Worm (Caenorhabditis elegans) whole organism, late embryonic: ENCODE data around the gene M163.22.

Source experiments
- C38D4.7 ChIP-seq: fragments of 200-800 bp; sonication (Bioruptor generic); optimal IDR thresholded peaks from 2 replicates; lab custom pipeline; 2018; ENCODE audit warnings: mild to moderate bottlenecking, missing genetic modification characterization, moderate library complexity, missing compliant biosample characterization
- F13H6.1 ChIP-seq: sonication (generic microtip); optimal IDR thresholded peaks from 2 replicates; lab custom pipeline; 2016; ENCODE audit warnings: missing genetic modification characterization, missing compliant biosample characterization
- T23F11.4 ChIP-seq: fragments of 200-800 bp; sonication (Bioruptor generic); optimal IDR thresholded peaks from 2 replicates; lab custom pipeline; 2018; ENCODE audit warnings: mild to moderate bottlenecking, missing genetic modification characterization, missing compliant biosample characterization
- Y22D7AL.16 ChIP-seq: sonication (generic microtip); optimal IDR thresholded peaks from 2 replicates; lab custom pipeline; 2016; ENCODE audit warnings: missing genetic modification characterization, missing compliant biosample characterization
- ahr-1 ChIP-seq: sonication (generic microtip); optimal IDR thresholded peaks from 2 replicates; lab custom pipeline; 2016; ENCODE audit warnings: missing genetic modification characterization, missing compliant biosample characterization
- ceh-14 ChIP-seq: sonication (generic microtip); optimal IDR thresholded peaks from 2 replicates; lab custom pipeline; 2016; ENCODE audit warnings: missing genotype, missing genetic modification characterization, missing compliant biosample characterization
- ceh-18 ChIP-seq: sonication (generic microtip); optimal IDR thresholded peaks from 2 replicates; lab custom pipeline; 2016; ENCODE audit warnings: missing genetic modification characterization, missing compliant biosample characterization
- ceh-19 ChIP-seq: fragments of 200-800 bp; sonication (Bioruptor generic); optimal IDR thresholded peaks from 2 replicates; lab custom pipeline; 2018; ENCODE audit warnings: mild to moderate bottlenecking, missing genetic modification characterization, missing compliant biosample characterization
- ceh-2 ChIP-seq: sonication (generic microtip); optimal IDR thresholded peaks from 2 replicates; lab custom pipeline; 2016; ENCODE audit warnings: missing genotype, missing genetic modification characterization, missing compliant biosample characterization
- ceh-30 ChIP-seq: fragments of 150-350 bp; optimal IDR thresholded peaks from 2 replicates; lab custom pipeline; 2014; ENCODE audit warnings: missing biosample characterization, missing genetic modification characterization
- ceh-31 ChIP-seq: sonication (generic microtip); optimal IDR thresholded peaks from 2 replicates; lab custom pipeline; 2016; ENCODE audit warnings: missing genetic modification characterization, missing compliant biosample characterization
- ceh-34 ChIP-seq: sonication (generic microtip); optimal IDR thresholded peaks from 2 replicates; lab custom pipeline; 2016; ENCODE audit warnings: mild to moderate bottlenecking, missing genetic modification characterization, missing compliant biosample characterization
- ceh-45 ChIP-seq: fragments of 200-800 bp; sonication (Bioruptor generic); IDR thresholded peaks from 2 replicates; pipeline ENCODE4 v1.3.6; 2022; ENCODE audit warnings: missing genetic modification reagents, missing genetic modification characterization, missing compliant biosample characterization
- ceh-9 ChIP-seq: sonication (generic microtip); optimal IDR thresholded peaks from 2 replicates; lab custom pipeline; 2016; ENCODE audit warnings: mild to moderate bottlenecking, missing genetic modification characterization, inconsistent platforms, missing compliant biosample characterization
- che-1 ChIP-seq: sonication (generic microtip); optimal IDR thresholded peaks from 2 replicates; lab custom pipeline; 2016; ENCODE audit warnings: mild to moderate bottlenecking, missing genetic modification characterization, missing compliant biosample characterization
- dve-1 ChIP-seq: sonication (generic microtip); optimal IDR thresholded peaks from 2 replicates; lab custom pipeline; 2017; ENCODE audit warnings: antibody characterized with exemption, mild to moderate bottlenecking, missing genetic modification characterization, missing compliant biosample characterization
- elt-2 ChIP-seq: sonication (generic microtip); optimal IDR thresholded peaks from 2 replicates; lab custom pipeline; 2016; ENCODE audit warnings: missing genetic modification reagents, missing genetic modification characterization, missing compliant biosample characterization
- elt-4 ChIP-seq: sonication (generic microtip); optimal IDR thresholded peaks from 2 replicates; lab custom pipeline; 2016; ENCODE audit warnings: missing genetic modification characterization, missing compliant biosample characterization
- fkh-10 ChIP-seq: fragments of 150-350 bp; optimal IDR thresholded peaks from 2 replicates; lab custom pipeline; 2014; ENCODE audit warnings: missing biosample characterization, missing genetic modification reagents, missing genetic modification characterization
- fkh-6 ChIP-seq: sonication (generic microtip); optimal IDR thresholded peaks from 2 replicates; lab custom pipeline; 2016; ENCODE audit warnings: missing genetic modification characterization, missing compliant biosample characterization
- hlh-15 ChIP-seq: sonication (generic microtip); optimal IDR thresholded peaks from 2 replicates; lab custom pipeline; 2016; ENCODE audit warnings: missing genetic modification characterization, missing compliant biosample characterization
- hlh-30 ChIP-seq: sonication (generic microtip); optimal IDR thresholded peaks from 2 replicates; lab custom pipeline; 2017; ENCODE audit warnings: antibody characterized with exemption, missing genetic modification characterization, missing compliant biosample characterization; ENCODE audit not compliant: insufficient read depth
- madf-2 ChIP-seq: sonication (generic microtip); optimal IDR thresholded peaks from 2 replicates; lab custom pipeline; 2017; ENCODE audit warnings: missing genetic modification characterization, missing compliant biosample characterization
- mec-3 ChIP-seq: sonication (generic microtip); optimal IDR thresholded peaks from 2 replicates; lab custom pipeline; 2016; ENCODE audit warnings: borderline replicate concordance, missing genetic modification characterization, missing compliant biosample characterization
- nfya-1 ChIP-seq: sonication (generic microtip); optimal IDR thresholded peaks from 2 replicates; lab custom pipeline; 2017; ENCODE audit warnings: missing genetic modification characterization, mild to moderate bottlenecking, missing compliant biosample characterization, antibody characterized with exemption, moderate library complexity
- nhr-11 ChIP-seq: fragments of 150-350 bp; optimal IDR thresholded peaks from 2 replicates; lab custom pipeline; 2014; ENCODE audit warnings: missing biosample characterization, missing genetic modification characterization
- nhr-232 ChIP-seq: sonication (generic microtip); optimal IDR thresholded peaks from 2 replicates; lab custom pipeline; 2016; ENCODE audit warnings: missing genetic modification characterization, missing compliant biosample characterization
- pag-3 ChIP-seq: sonication (generic microtip); optimal IDR thresholded peaks from 2 replicates; lab custom pipeline; 2016; ENCODE audit warnings: missing compliant biosample characterization, missing genetic modification characterization, borderline replicate concordance
- pha-2 ChIP-seq: sonication (generic microtip); optimal IDR thresholded peaks from 2 replicates; lab custom pipeline; 2017; ENCODE audit warnings: mild to moderate bottlenecking, missing genetic modification characterization, missing compliant biosample characterization
- pqm-1 ChIP-seq: sonication (generic microtip); optimal IDR thresholded peaks from 2 replicates; lab custom pipeline; 2016; ENCODE audit warnings: missing genetic modification characterization, missing compliant biosample characterization
- pros-1 ChIP-seq: fragments of 150-350 bp; optimal IDR thresholded peaks from 2 replicates; lab custom pipeline; 2014; ENCODE audit warnings: missing biosample characterization, missing genetic modification reagents, missing genetic modification characterization
- ref-2 ChIP-seq: sonication (generic microtip); optimal IDR thresholded peaks from 2 replicates; lab custom pipeline; 2016; ENCODE audit warnings: missing genetic modification characterization, missing compliant biosample characterization
- rnt-1 ChIP-seq: sonication (generic microtip); optimal IDR thresholded peaks from 2 replicates; lab custom pipeline; 2016; ENCODE audit warnings: missing genetic modification characterization, missing compliant biosample characterization
- sox-2 ChIP-seq: fragments of 200-800 bp; sonication (Bioruptor generic); IDR thresholded peaks from 2 replicates; pipeline ENCODE4 v1.3.6; 2022; ENCODE audit warnings: missing genetic modification reagents, missing genetic modification characterization, missing compliant biosample characterization
- sox-4 ChIP-seq: sonication (generic microtip); optimal IDR thresholded peaks from 2 replicates; lab custom pipeline; 2017; ENCODE audit warnings: mild to moderate bottlenecking, missing genetic modification characterization, inconsistent platforms, missing compliant biosample characterization
- syd-9 ChIP-seq: sonication (generic microtip); optimal IDR thresholded peaks from 2 replicates; lab custom pipeline; 2016; ENCODE audit warnings: mild to moderate bottlenecking, missing genetic modification characterization, moderate library complexity, missing compliant biosample characterization
- tbx-2 ChIP-seq: sonication (generic microtip); optimal IDR thresholded peaks from 2 replicates; lab custom pipeline; 2016; ENCODE audit warnings: missing genetic modification characterization, missing compliant biosample characterization
- tbx-7 ChIP-seq: sonication (generic microtip); optimal IDR thresholded peaks from 2 replicates; lab custom pipeline; 2016; ENCODE audit warnings: missing genotype, missing genetic modification characterization, missing compliant biosample characterization
- unc-55 ChIP-seq: sonication (generic microtip); optimal IDR thresholded peaks from 2 replicates; lab custom pipeline; 2017; ENCODE audit warnings: missing biosample characterization, missing genetic modification reagents, missing genetic modification characterization
- unc-86 ChIP-seq: sonication (generic microtip); optimal IDR thresholded peaks from 2 replicates; lab custom pipeline; 2016; ENCODE audit warnings: missing genetic modification characterization, missing compliant biosample characterization
- zip-5 ChIP-seq: sonication (generic microtip); optimal IDR thresholded peaks from 2 replicates; lab custom pipeline; 2016; ENCODE audit warnings: missing genetic modification characterization, missing compliant biosample characterization
- ztf-16 ChIP-seq: sonication (generic microtip); optimal IDR thresholded peaks from 2 replicates; lab custom pipeline; 2017; ENCODE audit warnings: missing genetic modification characterization, missing compliant biosample characterization

The M163.22 gene

ce11 chrX:14465593-14465992 lies at the start of gene M163.22:
Gene M163.22 (plus strand): TSS chrX:14465893.
- TF ChIP-seq mec-3 (tag; lab: Kevin White, UChicago) (no peak), nhr-11 (no peak), pha-2 (tag; lab: Kevin White, UChicago) (no peak), hlh-30 (no peak), ceh-31 (tag; lab: Kevin White, UChicago) (no peak), ceh-45 (GFP tag; lab: Robert Waterston, UW) (no peak), T23F11.4 (GFP tag; lab: Kevin White, UChicago) (no peak), C38D4.7 (GFP tag; lab: Kevin White, UChicago) (no peak), ceh-14 (tag; lab: Kevin White, UChicago) (no peak), ref-2 (tag; lab: Kevin White, UChicago) (no peak), madf-2 (no peak), ztf-16 (tag; lab: Kevin White, UChicago) (no peak), sox-2 (GFP tag; lab: Robert Waterston, UW) (no peak), ceh-18 (tag; lab: Kevin White, UChicago) (no peak), fkh-10 (no peak), F13H6.1 (no peak)

DNA sequence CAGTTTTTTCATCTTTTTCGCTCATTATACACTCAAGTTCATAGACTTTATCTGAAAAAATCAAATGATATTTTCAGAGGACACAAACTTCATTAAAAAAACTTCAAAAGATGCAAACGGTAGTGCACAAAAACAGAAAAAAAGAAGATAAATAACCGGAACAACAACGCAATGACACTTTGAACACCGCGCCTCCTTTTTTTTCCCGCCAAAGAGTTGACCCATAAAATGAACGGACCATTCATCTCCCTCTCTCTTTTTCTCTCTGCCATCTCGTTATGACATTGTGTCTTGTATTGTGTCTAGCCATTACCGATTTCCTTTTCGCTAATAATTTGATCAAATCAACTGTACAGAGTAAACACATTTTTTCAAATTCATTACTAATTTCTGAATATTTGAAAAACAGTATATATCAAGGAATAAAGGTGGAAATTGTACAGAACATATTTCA lies 44.1 kb upstream of the M163.22 start, which contains the start of gene F23D12.2:
F23D12.2 (minus strand) TSS at position 51 of the 454 bp plus-strand sequence.
- TF ChIP-seq ceh-19 (GFP tag; lab: Kevin White, UChicago) (no peak), che-1 (tag; lab: Kevin White, UChicago) (no peak)

DNA sequence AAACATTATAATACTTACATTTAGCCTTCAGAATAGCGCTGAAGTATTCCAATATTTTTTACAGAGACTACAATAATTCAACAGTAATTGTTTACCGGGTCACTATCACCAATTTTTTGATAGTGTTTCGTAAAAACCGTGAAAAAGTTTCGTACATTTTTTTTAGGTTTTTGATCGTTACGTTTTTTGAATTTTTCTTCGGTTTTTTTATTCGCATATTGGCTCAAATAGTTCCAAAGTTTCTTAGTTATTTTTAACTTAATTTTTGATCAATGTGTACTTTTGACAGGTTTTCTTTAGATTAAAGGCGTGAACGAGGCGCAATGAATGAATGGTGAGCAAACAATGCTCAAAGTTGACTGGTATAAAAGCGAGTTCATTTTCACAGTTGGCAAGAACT lies 42.6 kb upstream of the M163.22 start, which contains the start of gene fipr-3:
fipr-3 (plus strand) TSS at position 301 of the 400 bp plus-strand sequence.
- TF ChIP-seq madf-2, result no peak
- no peak for TF ChIP-seq sox-4 (tag; lab: Kevin White, UChicago)
- no peak for TF ChIP-seq rnt-1 (tag; lab: Kevin White, UChicago)
- TF ChIP-seq sox-2 (GFP tag; lab: Robert Waterston, UW), result no peak
- TF ChIP-seq ceh-18 (tag; lab: Kevin White, UChicago), result no peak
- no peak for TF ChIP-seq zip-5 (tag; lab: Kevin White, UChicago)
- TF ChIP-seq syd-9 (tag; lab: Kevin White, UChicago), result no peak
- TF ChIP-seq ceh-9 (tag; lab: Kevin White, UChicago), result no peak
- no peak for TF ChIP-seq pag-3
- TF ChIP-seq, all 69 proteins: peak for 0

DNA sequence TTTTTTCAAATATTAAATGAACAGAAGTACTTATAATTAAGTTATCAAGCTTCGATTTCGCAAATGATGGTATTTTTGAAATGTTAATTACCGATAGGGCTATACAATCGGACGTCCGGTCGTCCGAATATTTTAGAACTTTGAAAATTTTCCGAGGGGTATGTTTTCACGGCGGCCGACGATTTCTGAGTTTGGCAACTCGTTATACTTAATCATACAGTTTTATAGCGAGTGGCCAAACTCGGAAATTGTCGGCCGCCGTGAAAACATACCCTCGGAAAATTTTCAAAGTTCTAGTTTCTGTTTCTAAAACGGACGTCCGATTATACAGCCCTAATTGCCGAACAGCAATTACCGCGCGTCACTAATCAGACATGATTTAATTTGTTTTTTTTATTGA lies 41.5 kb upstream of the M163.22 start:
- TF ChIP-seq unc-55 (GFP tag; lab: Kevin White, UChicago) (no peak), nhr-232 (no peak), ceh-30 (tag; lab: Kevin White, UChicago) (no peak), nfya-1 (no peak), mec-3 (tag; lab: Kevin White, UChicago) (no peak), pqm-1 (tag; lab: Kevin White, UChicago) (no peak), che-1 (tag; lab: Kevin White, UChicago) (no peak), ceh-45 (GFP tag; lab: Robert Waterston, UW) (no peak), hlh-15 (tag; lab: Kevin White, UChicago) (no peak), fkh-6 (tag; lab: Kevin White, UChicago) (no peak), ahr-1 (tag; lab: Kevin White, UChicago) (no peak), elt-2 (tag; lab: Kevin White, UChicago) (no peak)

- TF ChIP-seq ref-2 (tag; lab: Kevin White, UChicago), result no peak
- TF ChIP-seq sox-4 (tag; lab: Kevin White, UChicago), result no peak
- TF ChIP-seq Y22D7AL.16 (tag; lab: Kevin White, UChicago), result no peak
- no peak for TF ChIP-seq pha-2 (tag; lab: Kevin White, UChicago)
- TF ChIP-seq tbx-7 (tag; lab: Kevin White, UChicago), result no peak
- TF ChIP-seq dve-1 (tag; lab: Kevin White, UChicago), result no peak
- no peak for TF ChIP-seq tbx-2 (tag; lab: Kevin White, UChicago)
- no peak for TF ChIP-seq pros-1 (tag; lab: Kevin White, UChicago)
- TF ChIP-seq ceh-34 (tag; lab: Kevin White, UChicago), result no peak
- no peak for TF ChIP-seq ceh-2 (tag; lab: Kevin White, UChicago)
- no peak for TF ChIP-seq ceh-30 (tag; lab: Kevin White, UChicago)
- no peak for TF ChIP-seq sox-2 (GFP tag; lab: Robert Waterston, UW)
- TF ChIP-seq elt-4, result no peak
- TF ChIP-seq ztf-16 (tag; lab: Kevin White, UChicago), result no peak
- no peak for TF ChIP-seq unc-86 (tag; lab: Kevin White, UChicago)
Measured at ce11 chrX:14424673-14425072, 41.0 kb upstream of the M163.22 start, which contains the start of gene F23D12.11. Gene F23D12.11 (minus strand): TSS chrX:14424751.
